Fruit fly (Drosophila melanogaster) Kc167 (cell line): Measurements from ENCODE around the gene sif.

ENCODE experiments used
- psq ChIP-seq: fragments of >200 bp; optimal IDR thresholded peaks from 2 replicates; lab custom pipeline; 2017; ENCODE audit warnings: missing external identifiers
- ttk ChIP-seq: sonication (Bioruptor generic); optimal IDR thresholded peaks from 2 replicates; lab custom pipeline; 2017; ENCODE audit warnings: missing external identifiers

DNA sequence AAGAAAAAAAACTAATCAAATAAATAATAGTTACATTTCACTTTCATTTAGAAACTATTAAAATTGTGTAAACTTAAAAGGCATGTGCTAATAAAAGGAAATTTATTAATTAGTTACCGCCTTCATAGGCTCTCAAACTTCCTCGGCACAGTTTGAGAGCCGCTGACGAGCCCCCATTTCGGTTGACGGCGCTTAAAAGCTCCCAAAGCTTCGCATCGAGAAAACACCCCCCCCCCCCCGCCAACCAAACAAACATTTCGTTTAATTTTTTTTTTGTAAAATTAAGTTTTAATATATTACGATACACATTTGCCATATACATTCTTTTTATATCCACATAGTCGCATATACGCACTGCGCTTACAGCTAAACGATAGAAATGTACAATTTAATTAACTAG lies 139.6 kb downstream of the sif start:
- no peak for TF ChIP-seq ttk (lab: Kevin White, UChicago)
- no peak for TF ChIP-seq psq (lab: Kevin White, UChicago)
